Worm (Caenorhabditis elegans): ENCODE results near the gene srg-8.

The srg-8 gene

DNA sequence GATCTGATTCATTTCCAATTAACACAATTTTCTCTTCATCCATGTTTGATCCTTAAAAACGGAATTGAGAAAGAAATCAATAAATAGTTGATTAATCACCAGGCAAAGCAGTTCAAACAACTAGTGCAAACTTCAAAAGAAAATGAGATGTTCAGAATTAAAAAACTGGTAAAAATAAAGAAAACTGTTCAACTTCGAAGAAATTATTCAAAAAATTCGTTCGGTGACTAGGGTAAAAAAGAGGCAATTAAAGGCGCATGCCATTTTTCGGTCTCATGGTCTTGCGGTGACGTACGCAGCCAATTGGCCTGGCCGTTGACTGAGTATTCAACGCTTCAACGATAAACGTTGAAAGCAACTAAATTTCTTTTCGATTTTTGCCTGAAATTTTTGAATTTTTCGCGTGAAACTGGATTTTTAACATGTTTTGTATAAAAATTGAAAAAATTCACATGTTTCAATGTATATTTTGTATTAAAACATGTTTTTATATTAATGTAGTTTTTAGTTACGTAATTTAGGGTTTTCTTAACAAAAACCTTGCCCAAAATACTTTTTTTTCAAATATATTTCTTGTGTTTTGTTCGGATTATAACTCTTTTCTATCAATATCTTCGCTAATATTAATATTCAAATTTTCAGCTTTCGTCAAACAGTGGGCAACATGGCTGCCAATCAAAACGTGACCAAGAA, 48.3 kb downstream of the srg-8 start, which contains the start of the genes sna-3 and rps-3:
TSS of gene sna-3 (minus strand) at position 51 of the 693 bp plus-strand sequence.
TSS of gene rps-3 (plus strand) at position 643 of the 693 bp plus-strand sequence.
- TF ChIP-seq unc-39 (tag; optimal IDR thresholded peaks at IDR 0.05) (no peak), pha-4 (tag; optimal IDR thresholded peaks at IDR 0.05) (peak; percentile 32), lsy-2 (tag; optimal IDR thresholded peaks at IDR 0.05) (peak; percentile 87), lin-13 (tag; optimal IDR thresholded peaks at IDR 0.05) (peak; percentile 75), unc-62 (GFP tag; optimal IDR thresholded peaks at IDR 0.05) (peak; percentile 14), ceh-39 (tag; optimal IDR thresholded peaks at IDR 0.05) (peak; percentile 74), cnd-1 (tag; optimal IDR thresholded peaks at IDR 0.05) (no peak), lin-32 (GFP tag; optimal IDR thresholded peaks at IDR 0.05) (no peak), nhr-237 (tag; optimal IDR thresholded peaks at IDR 0.05) (peak; percentile 63), zip-8 (tag; optimal IDR thresholded peaks at IDR 0.05) (no peak), mab-5 (tag; optimal IDR thresholded peaks at IDR 0.05) (no peak), sptf-1 (tag; optimal IDR thresholded peaks at IDR 0.05) (peak; percentile 35), drap-1 (GFP tag; optimal IDR thresholded peaks at IDR 0.05) (no peak), tbx-8 (GFP tag; optimal IDR thresholded peaks at IDR 0.05) (no peak), ham-2 (GFP tag; optimal IDR thresholded peaks at IDR 0.05) (no peak), unc-120 (tag; optimal IDR thresholded peaks at IDR 0.05; ENCODE audit: poor library complexity, severe bottlenecking) (peak; percentile 49), ztf-11 (tag; optimal IDR thresholded peaks at IDR 0.05) (no peak), mls-2 (tag; optimal IDR thresholded peaks at IDR 0.05) (peak; percentile 69), bed-3 (GFP tag; optimal IDR thresholded peaks at IDR 0.05) (no peak), sem-2 (GFP tag; optimal IDR thresholded peaks at IDR 0.05) (no peak), hlh-1 (tag; optimal IDR thresholded peaks at IDR 0.05) (peak; percentile 60), ceh-83 (GFP tag; optimal IDR thresholded peaks at IDR 0.05) (no peak), nhr-2 (tag; optimal IDR thresholded peaks at IDR 0.05) (peak; percentile 43), flh-1 (GFP tag; optimal IDR thresholded peaks at IDR 0.05) (no peak), nhr-28 (tag; optimal IDR thresholded peaks at IDR 0.05) (no peak), mep-1 (tag; optimal IDR thresholded peaks at IDR 0.05) (peak; percentile 83)

Data from whole organism, mixed stage, embryonic.